Worm (Caenorhabditis elegans) whole organism, L4 larva: ENCODE results near the gene sri-30.

Experiments used
- R02D3.7 ChIP-seq: fragments of 150-350 bp; sonication (generic microtip); optimal IDR thresholded peaks from 3 replicates; lab custom pipeline; 2014; ENCODE audit warnings: missing biosample characterization, missing genetic modification characterization
- aly-2 ChIP-seq: sonication (generic microtip); optimal IDR thresholded peaks from 2 replicates; lab custom pipeline; 2018; ENCODE audit warnings: missing biosample characterization, missing genetic modification characterization
- ceh-28 ChIP-seq: fragments of 150-350 bp; optimal IDR thresholded peaks from 2 replicates; lab custom pipeline; 2014; ENCODE audit warnings: missing biosample characterization, missing genetic modification reagents, missing genetic modification characterization
- ceh-82 ChIP-seq: sonication (generic microtip); optimal IDR thresholded peaks from 2 replicates; lab custom pipeline; 2017; ENCODE audit warnings: missing biosample characterization, missing genetic modification characterization
- daf-8 ChIP-seq: fragments of 200-800 bp; sonication (Bioruptor generic); IDR thresholded peaks from 2 replicates; pipeline ENCODE4 v1.3.6; 2022; ENCODE audit warnings: missing genetic modification characterization, missing compliant biosample characterization
- fkh-10 ChIP-seq: fragments of 150-350 bp; optimal IDR thresholded peaks from 2 replicates; lab custom pipeline; 2014; ENCODE audit warnings: missing biosample characterization, missing genetic modification reagents, missing genetic modification characterization
- fos-1 ChIP-seq: fragments of 150-350 bp; optimal IDR thresholded peaks from 2 replicates; lab custom pipeline; 2014; ENCODE audit warnings: missing biosample characterization, missing genetic modification characterization
- jun-1 ChIP-seq: fragments of 150-350 bp; optimal IDR thresholded peaks from 2 replicates; lab custom pipeline; 2014; ENCODE audit warnings: missing biosample characterization, missing genetic modification reagents, missing genetic modification characterization
- lin-29 ChIP-seq: fragments of 200-800 bp; sonication (Bioruptor generic); IDR thresholded peaks from 2 replicates; pipeline ENCODE4 v1.3.6; 2022; ENCODE audit warnings: missing genetic modification reagents, missing genetic modification characterization, missing compliant biosample characterization
- mes-2 ChIP-seq: sonication (generic microtip); optimal IDR thresholded peaks from 2 replicates; lab custom pipeline; 2016; ENCODE audit warnings: missing genotype, mild to moderate bottlenecking, missing genetic modification characterization, missing compliant biosample characterization; ENCODE audit not compliant: poor library complexity, severe bottlenecking
- pha-4 ChIP-seq, 2 experiments: fragments of 150-350 bp in 1 of 2; fragments of 200-800 bp in 1 of 2; sonication (Bioruptor generic) in 1 of 2; IDR thresholded peaks in 1 of 2; optimal IDR thresholded peaks in 1 of 2; 2 replicates each; pipeline versions ENCODE4 v1.3.6 to Lab custom; 2014 to 2022; ENCODE audit warnings: missing genetic modification characterization in 2 of 2, missing genetic modification reagents in 2 of 2, missing biosample characterization in 1 of 2, missing compliant biosample characterization in 1 of 2
- tra-1 ChIP-seq: fragments of 200-800 bp; sonication (Bioruptor generic); IDR thresholded peaks from 2 replicates; pipeline ENCODE4 v1.3.6; 2022; ENCODE audit warnings: missing genetic modification reagents, missing genetic modification characterization, missing compliant biosample characterization
- vab-7 ChIP-seq: fragments of 200-800 bp; sonication (Bioruptor generic); IDR thresholded peaks from 2 replicates; pipeline ENCODE4 v1.3.6; 2022; ENCODE audit warnings: missing genetic modification reagents, missing genetic modification characterization, missing compliant biosample characterization
- ztf-11 ChIP-seq: fragments of 150-350 bp; optimal IDR thresholded peaks from 2 replicates; lab custom pipeline; 2014; ENCODE audit warnings: missing biosample characterization, missing genetic modification characterization

- no peak for TF ChIP-seq daf-8 (GFP tag; lab: Robert Waterston, UW)
- no peak for TF ChIP-seq fos-1 (tag; lab: Kevin White, UChicago)
- TF ChIP-seq pha-4 (GFP tag; IDR thresholded peaks at IDR 0.05; lab: Robert Waterston, UW): no peak
- no peak for TF ChIP-seq pha-4 (tag; optimal IDR thresholded peaks at IDR 0.05; lab: Kevin White, UChicago)
- TF ChIP-seq ceh-82 (tag; lab: Kevin White, UChicago): no peak
- no peak for TF ChIP-seq tra-1 (GFP tag; lab: Robert Waterston, UW)
- no peak for TF ChIP-seq ztf-11 (tag; lab: Kevin White, UChicago)
- no peak for TF ChIP-seq R02D3.7 (tag; lab: Kevin White, UChicago)
- TF ChIP-seq aly-2: no peak
- TF ChIP-seq lin-29 (GFP tag; lab: Robert Waterston, UW): no peak
- TF ChIP-seq jun-1: no peak
- no peak for TF ChIP-seq vab-7 (GFP tag; lab: Robert Waterston, UW)
- no peak for TF ChIP-seq mes-2
- TF ChIP-seq fkh-10 (GFP tag; lab: Kevin White, UChicago): no peak
- no peak for TF ChIP-seq ceh-28
Measured at ce11 chrII:3030416-3030815, 15.6 kb upstream of the sri-30 start.
